Fruit fly (Drosophila melanogaster): ENCODE measurements around the gene Cyp313a1.

DNA sequence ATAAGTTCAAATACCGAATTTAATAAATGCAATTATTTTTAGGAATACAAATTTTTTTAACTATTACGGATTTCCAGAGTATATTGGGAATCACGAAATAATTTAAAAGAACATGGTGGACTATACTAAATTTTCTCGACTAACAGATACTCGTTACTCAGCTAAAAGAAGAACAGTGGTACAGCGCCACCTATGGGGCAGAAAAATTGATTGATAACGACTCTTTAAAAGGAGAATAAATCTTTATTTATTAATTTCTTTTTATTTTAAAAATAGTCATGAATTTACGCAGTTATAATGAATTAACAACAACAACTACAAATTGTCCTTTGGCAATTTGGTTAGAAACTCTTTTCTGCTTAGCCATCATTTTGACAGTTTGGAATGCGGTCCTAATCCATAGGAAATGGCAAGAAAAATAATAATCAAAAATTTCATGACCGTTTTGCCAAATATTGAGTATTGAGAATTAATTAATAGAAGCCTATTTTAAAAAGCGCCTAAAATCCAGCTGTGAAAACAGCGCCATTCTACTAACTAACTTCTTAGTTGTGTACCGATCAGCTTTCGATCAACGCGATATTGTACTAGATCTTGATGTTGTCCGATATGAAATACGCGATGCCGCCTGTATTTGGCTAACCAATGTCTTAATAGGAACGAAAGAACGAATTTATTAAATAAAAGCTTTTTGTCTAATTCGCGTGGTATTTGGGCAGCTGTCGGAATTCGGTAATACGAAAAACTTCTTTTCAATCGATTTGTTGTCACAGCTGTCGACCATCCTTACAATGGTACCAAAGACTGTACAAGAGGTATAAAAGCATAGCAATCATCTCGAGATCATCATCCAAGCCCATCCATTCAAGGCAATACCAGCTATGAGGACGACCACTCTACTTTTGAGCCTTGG, 44.5 kb downstream of the Cyp313a1 start, which contains the start of gene CG14852:
- TF ChIP-seq CG8478 (optimal IDR thresholded peaks at IDR 0.05) = no peak
- TF ChIP-seq CTCF (optimal IDR thresholded peaks at IDR 0.05) = peak; percentile 4 to 70

Measured in S2 (cell line).